Fruit fly (Drosophila melanogaster) whole organism: ENCODE results near the gene CG14352.

ENCODE experiments used
- CG8478 ChIP-seq: fragments of >200 bp; optimal IDR thresholded peaks from 2 replicates; lab custom pipeline; 2018; ENCODE audit warnings: inconsistent platforms
- Dll ChIP-seq: fragments of >200 bp; optimal IDR thresholded peaks from 2 replicates; lab custom pipeline; 2017
- pan ChIP-seq: fragments of >200 bp; optimal IDR thresholded peaks from 2 replicates; lab custom pipeline; 2017
- psq ChIP-seq: fragments of >200 bp; optimal IDR thresholded peaks from 2 replicates; lab custom pipeline; 2017
- usp ChIP-seq: fragments of >200 bp; optimal IDR thresholded peaks from 2 replicates; lab custom pipeline; 2017; ENCODE audit warnings: missing biosample characterization, missing genetic modification characterization, mixed read lengths

DNA sequence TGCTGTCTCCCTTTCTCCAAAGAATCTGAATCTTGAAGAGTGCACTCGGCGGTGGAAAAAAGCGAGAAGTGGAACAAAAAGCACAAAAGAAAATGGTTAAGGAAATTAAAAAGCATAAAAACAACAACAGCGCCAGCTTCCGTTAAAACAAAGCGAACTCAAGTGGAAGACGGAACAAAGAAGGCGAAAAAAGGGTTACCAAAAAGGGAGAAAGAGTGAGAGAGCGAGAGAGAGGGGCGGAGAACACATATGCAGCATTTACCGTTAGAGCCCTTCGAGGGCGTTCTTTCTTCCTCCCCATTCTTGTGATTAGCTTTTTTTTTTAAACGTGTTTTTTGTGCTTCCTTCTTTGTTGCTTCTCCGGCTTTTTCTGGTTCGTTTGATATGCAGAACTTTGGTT lies 46.9 kb downstream of the CG14352 start:
- no peak for TF ChIP-seq psq
- TF ChIP-seq pan (lab: Kevin White, UChicago), result no peak
- no peak for TF ChIP-seq usp (GFP tag; lab: Kevin White, UChicago)
- TF ChIP-seq CG8478 (lab: Kevin White, UChicago), result no peak
- TF ChIP-seq Dll (lab: Kevin White, UChicago), result no peak
